Worm (Caenorhabditis elegans) whole organism, young adult: ENCODE results near the gene ZK287.7.

Source experiments
- C17E4.6 ChIP-seq: fragments of 200-800 bp; sonication (Bioruptor generic); IDR thresholded peaks from 2 replicates; pipeline ENCODE4 v1.3.6; 2022; ENCODE audit warnings: missing genetic modification reagents, missing genetic modification characterization, missing compliant biosample characterization
- F22D6.2 ChIP-seq: sonication (generic microtip); optimal IDR thresholded peaks from 2 replicates; lab custom pipeline; 2016; ENCODE audit warnings: mild to moderate bottlenecking, missing genetic modification characterization, missing compliant biosample characterization
- F49E8.2 ChIP-seq: sonication (generic microtip); optimal IDR thresholded peaks from 3 replicates; lab custom pipeline; 2017; ENCODE audit warnings: missing genetic modification characterization, mild to moderate bottlenecking, missing compliant biosample characterization, antibody characterized with exemption, moderate library complexity; ENCODE audit not compliant: insufficient read depth
- F52B5.7 ChIP-seq: sonication (generic microtip); optimal IDR thresholded peaks from 2 replicates; lab custom pipeline; 2016; ENCODE audit warnings: mild to moderate bottlenecking, missing genetic modification characterization, missing compliant biosample characterization
- F55B11.4 ChIP-seq: sonication (generic microtip); optimal IDR thresholded peaks from 2 replicates; lab custom pipeline; 2016; ENCODE audit warnings: missing compliant biosample characterization, missing genetic modification characterization, borderline replicate concordance; ENCODE audit not compliant: insufficient read depth
- K12H6.12 ChIP-seq: fragments of 200-800 bp; sonication (Bioruptor generic); optimal IDR thresholded peaks from 2 replicates; lab custom pipeline; 2018; ENCODE audit warnings: mild to moderate bottlenecking, missing genetic modification characterization, missing compliant biosample characterization
- T07F8.4 ChIP-seq: sonication (generic microtip); optimal IDR thresholded peaks from 2 replicates; lab custom pipeline; 2016; ENCODE audit warnings: mild to moderate bottlenecking, missing genetic modification characterization, moderate library complexity, missing compliant biosample characterization
- T26A5.8 ChIP-seq: sonication (generic microtip); optimal IDR thresholded peaks from 2 replicates; lab custom pipeline; 2016; ENCODE audit warnings: missing genetic modification characterization, missing compliant biosample characterization
- Y53F4B.3 ChIP-seq: fragments of 200-800 bp; sonication (Bioruptor generic); IDR thresholded peaks from 2 replicates; pipeline ENCODE4 v1.3.6; 2022; ENCODE audit warnings: missing genetic modification reagents, missing genetic modification characterization, missing compliant biosample characterization
- Y79H2A.3 ChIP-seq: fragments of 200-800 bp; sonication (Bioruptor generic); conservative IDR thresholded peaks from 2 replicates; pipeline ENCODE4 v1.3.6; 2022; ENCODE audit warnings: missing genetic modification reagents, missing genetic modification characterization, missing compliant biosample characterization
- Y95B8A.8 ChIP-seq: fragments of 200-800 bp; sonication (Bioruptor generic); IDR thresholded peaks from 2 replicates; pipeline ENCODE4 v1.3.6; 2022; ENCODE audit warnings: missing genetic modification reagents, missing genetic modification characterization, missing compliant biosample characterization
- athp-1 ChIP-seq: sonication (generic microtip); optimal IDR thresholded peaks from 2 replicates; lab custom pipeline; 2017; ENCODE audit warnings: mild to moderate bottlenecking, missing genetic modification characterization, missing compliant biosample characterization
- attf-6 ChIP-seq: fragments of 200-800 bp; sonication (Bioruptor generic); IDR thresholded peaks from 2 replicates; pipeline ENCODE4 v1.3.6; 2022; ENCODE audit warnings: missing genetic modification reagents, missing genetic modification characterization, missing compliant biosample characterization
- cebp-1 ChIP-seq, 2 experiments: fragments of 200-800 bp in 1 of 2; sonication (Bioruptor generic) in 1 of 2; sonication (generic microtip) in 1 of 2; IDR thresholded peaks in 1 of 2; optimal IDR thresholded peaks in 1 of 2; 2 replicates each; pipeline versions ENCODE4 v1.3.6 to Lab custom; 2017 to 2022; ENCODE audit warnings: missing compliant biosample characterization in 2 of 2, missing genetic modification characterization in 2 of 2, mild to moderate bottlenecking in 1 of 2, missing genetic modification reagents in 1 of 2, moderate library complexity in 1 of 2
- cebp-2 ChIP-seq: fragments of 200-800 bp; sonication (Bioruptor generic); IDR thresholded peaks from 2 replicates; pipeline ENCODE4 v1.3.6; 2022; ENCODE audit warnings: missing genetic modification characterization, missing compliant biosample characterization
- ceh-91 ChIP-seq: fragments of 200-800 bp; sonication (Bioruptor generic); IDR thresholded peaks from 2 replicates; pipeline ENCODE4 v1.3.6; 2022; ENCODE audit warnings: missing genetic modification reagents, missing genetic modification characterization, missing compliant biosample characterization
- die-1 ChIP-seq: sonication (generic microtip); optimal IDR thresholded peaks from 2 replicates; lab custom pipeline; 2016; ENCODE audit warnings: missing genotype, mild to moderate bottlenecking, missing genetic modification characterization, missing compliant biosample characterization
- dox-1 ChIP-seq: fragments of 200-800 bp; sonication (Bioruptor generic); IDR thresholded peaks from 2 replicates; pipeline ENCODE4 v1.3.6; 2022; ENCODE audit warnings: missing genetic modification reagents, missing genetic modification characterization, missing compliant biosample characterization
- dpff-1 ChIP-seq: sonication (generic microtip); optimal IDR thresholded peaks from 2 replicates; lab custom pipeline; 2017; ENCODE audit warnings: mild to moderate bottlenecking, missing genetic modification characterization, missing compliant biosample characterization
- dpl-1 ChIP-seq: fragments of 150-350 bp; optimal IDR thresholded peaks from 2 replicates; lab custom pipeline; 2014; ENCODE audit warnings: missing biosample characterization, missing genetic modification reagents, missing genetic modification characterization
- egl-18 ChIP-seq: fragments of 200-800 bp; sonication (Bioruptor generic); IDR thresholded peaks from 2 replicates; pipeline ENCODE4 v1.3.6; 2022; ENCODE audit warnings: missing genetic modification reagents, missing genetic modification characterization, missing compliant biosample characterization
- hmg-1.2 ChIP-seq: fragments of 200-800 bp; sonication (Bioruptor generic); IDR thresholded peaks from 2 replicates; pipeline ENCODE4 v1.3.6; 2022; ENCODE audit warnings: missing genetic modification reagents, missing genetic modification characterization, missing compliant biosample characterization
- let-526 ChIP-seq: fragments of 200-800 bp; sonication (Bioruptor generic); IDR thresholded peaks from 2 replicates; pipeline ENCODE4 v1.3.6; 2022; ENCODE audit warnings: missing genetic modification reagents, missing genetic modification characterization, missing compliant biosample characterization
- let-607 ChIP-seq, 2 experiments: fragments of 200-800 bp in 1 of 2; sonication (Bioruptor generic) in 1 of 2; sonication (generic microtip) in 1 of 2; optimal IDR thresholded peaks; 2 replicates each; lab custom pipeline; 2016 to 2018; ENCODE audit warnings: mild to moderate bottlenecking in 2 of 2, missing compliant biosample characterization in 2 of 2, missing genetic modification characterization in 2 of 2, moderate library complexity in 2 of 2, missing genotype in 1 of 2
- lin-26 ChIP-seq: fragments of 200-800 bp; sonication (Bioruptor generic); IDR thresholded peaks from 2 replicates; pipeline ENCODE4 v1.3.6; 2022; ENCODE audit warnings: missing genetic modification reagents, missing genetic modification characterization, missing compliant biosample characterization
- madf-10 ChIP-seq: sonication (generic microtip); optimal IDR thresholded peaks from 2 replicates; lab custom pipeline; 2016; ENCODE audit warnings: mild to moderate bottlenecking, missing genetic modification characterization, missing compliant biosample characterization
- madf-6 ChIP-seq: fragments of 200-800 bp; sonication (Bioruptor generic); IDR thresholded peaks from 2 replicates; pipeline ENCODE4 v1.3.6; 2022; ENCODE audit warnings: missing genetic modification reagents, missing genetic modification characterization, missing compliant biosample characterization
- mel-28 ChIP-seq: sonication (generic microtip); optimal IDR thresholded peaks from 2 replicates; lab custom pipeline; 2016; ENCODE audit warnings: borderline replicate concordance, mild to moderate bottlenecking, missing genetic modification characterization, missing compliant biosample characterization
- mes-4 ChIP-seq: sonication (generic microtip); optimal IDR thresholded peaks from 2 replicates; lab custom pipeline; 2016; ENCODE audit warnings: missing genotype, missing genetic modification characterization, missing compliant biosample characterization
- nfya-2 ChIP-seq: fragments of 200-800 bp; sonication (Bioruptor generic); IDR thresholded peaks from 2 replicates; pipeline ENCODE4 v1.3.6; 2022; ENCODE audit warnings: missing genetic modification reagents, missing genetic modification characterization, missing compliant biosample characterization
- nhr-120 ChIP-seq: fragments of 200-800 bp; sonication (Bioruptor generic); IDR thresholded peaks from 2 replicates; pipeline ENCODE4 v1.3.6; 2022; ENCODE audit warnings: missing genetic modification characterization, missing compliant biosample characterization
- nhr-179 ChIP-seq: sonication (generic microtip); optimal IDR thresholded peaks from 2 replicates; lab custom pipeline; 2016; ENCODE audit warnings: mild to moderate bottlenecking, missing genetic modification characterization, missing compliant biosample characterization
- nhr-80 ChIP-seq: sonication (generic microtip); optimal IDR thresholded peaks from 2 replicates; lab custom pipeline; 2016; ENCODE audit warnings: missing genetic modification characterization, missing compliant biosample characterization
- nhr-90 ChIP-seq: sonication (generic microtip); optimal IDR thresholded peaks from 2 replicates; lab custom pipeline; 2016; ENCODE audit warnings: missing genotype, mild to moderate bottlenecking, missing genetic modification characterization, missing compliant biosample characterization
- pbrm-1 ChIP-seq: fragments of 200-800 bp; sonication (Bioruptor generic); IDR thresholded peaks from 2 replicates; pipeline ENCODE4 v1.3.6; 2022; ENCODE audit warnings: missing genetic modification reagents, missing genetic modification characterization, missing compliant biosample characterization
- rcor-1 ChIP-seq: fragments of 200-800 bp; sonication (Bioruptor generic); IDR thresholded peaks from 2 replicates; pipeline ENCODE4 v1.3.6; 2022; ENCODE audit warnings: missing genetic modification reagents, missing genetic modification characterization, missing compliant biosample characterization
- rpc-1 ChIP-seq, 2 experiments: fragments of 150-350 bp in 1 of 2; sonication (generic microtip) in 1 of 2; optimal IDR thresholded peaks; 2 replicates each; lab custom pipeline; 2014 to 2018; ENCODE audit warnings: missing biosample characterization in 1 of 2, missing genetic modification characterization in 1 of 2, missing genetic modification reagents in 1 of 2, missing genotype in 1 of 2
- sea-2 ChIP-seq: fragments of 200-800 bp; sonication (Bioruptor generic); IDR thresholded peaks from 2 replicates; pipeline ENCODE4 v1.3.6; 2022; ENCODE audit warnings: missing genetic modification characterization, missing compliant biosample characterization
- snpc-3.4 ChIP-seq: sonication (generic microtip); optimal IDR thresholded peaks from 2 replicates; lab custom pipeline; 2017; ENCODE audit warnings: missing genetic modification characterization, mild to moderate bottlenecking, missing compliant biosample characterization, antibody characterized with exemption, moderate library complexity, missing genotype, missing genetic modification reagents
- tbp1 ChIP-seq: fragments of 200-800 bp; sonication (Bioruptor generic); optimal IDR thresholded peaks from 2 replicates; lab custom pipeline; 2018; ENCODE audit warnings: mild to moderate bottlenecking, missing genetic modification characterization, missing compliant biosample characterization
- tlf-1 ChIP-seq: fragments of 200-800 bp; sonication (Bioruptor generic); optimal IDR thresholded peaks from 2 replicates; lab custom pipeline; 2018; ENCODE audit warnings: mild to moderate bottlenecking, missing genetic modification characterization, missing compliant biosample characterization
- ztf-25 ChIP-seq: fragments of 200-800 bp; sonication (Bioruptor generic); IDR thresholded peaks from 2 replicates; pipeline ENCODE4 v1.3.6; 2022; ENCODE audit warnings: missing genetic modification reagents, missing genetic modification characterization, missing compliant biosample characterization
- ztf-26 ChIP-seq: sonication (generic microtip); optimal IDR thresholded peaks from 2 replicates; lab custom pipeline; 2017; ENCODE audit warnings: missing genetic modification characterization, missing compliant biosample characterization
- ztf-28 ChIP-seq: fragments of 200-800 bp; sonication (Bioruptor generic); IDR thresholded peaks from 2 replicates; pipeline ENCODE4 v1.3.6; 2022; ENCODE audit warnings: missing genetic modification reagents, missing genetic modification characterization, missing compliant biosample characterization
- ztf-3 ChIP-seq: fragments of 200-800 bp; sonication (Bioruptor generic); optimal IDR thresholded peaks from 2 replicates; lab custom pipeline; 2018; ENCODE audit warnings: mild to moderate bottlenecking, missing genetic modification characterization, missing compliant biosample characterization
- ztf-6 ChIP-seq: fragments of 200-800 bp; sonication (Bioruptor generic); IDR thresholded peaks from 2 replicates; pipeline ENCODE4 v1.3.6; 2022; ENCODE audit warnings: missing genetic modification reagents, missing genetic modification characterization, missing compliant biosample characterization

Gene ZK287.7

DNA sequence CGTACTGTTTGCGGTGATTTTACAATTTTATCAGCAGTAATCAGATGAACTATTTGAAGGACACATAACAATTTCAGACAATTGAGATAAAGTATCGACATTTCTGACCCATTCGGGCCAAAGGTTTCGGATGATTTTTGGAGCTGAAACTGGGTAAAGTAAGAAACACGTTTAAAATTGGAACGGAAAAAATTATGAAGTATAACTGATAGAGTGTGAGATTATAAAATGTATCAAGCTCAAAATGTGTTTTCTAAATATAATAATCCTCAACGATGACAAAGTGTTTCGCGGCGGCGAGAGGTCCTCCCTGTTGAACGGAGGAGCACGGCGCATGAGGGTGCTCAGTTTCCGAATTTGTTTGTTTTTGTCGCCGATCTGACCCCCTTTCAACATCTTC is 7.3 kb upstream of the ZK287.7 start, which contains the start of gene ZK287.4:
ZK287.4 (minus strand) TSS at position 101 of the 400 bp plus-strand sequence.
- TF ChIP-seq ztf-25 (no peak), let-526 (GFP tag; lab: Robert Waterston, UW) (no peak), nfya-2 (GFP tag; lab: Robert Waterston, UW) (no peak), let-607 (tag; optimal IDR thresholded peaks at IDR 0.05; lab: Kevin White, UChicago) (no peak)
- TF ChIP-seq, all 124 proteins: peak for 0

- TF ChIP-seq ztf-6 (GFP tag; lab: Robert Waterston, UW): no peak
- peak; percentile 45 for TF ChIP-seq F49E8.2
- TF ChIP-seq Y79H2A.3 (GFP tag; lab: Robert Waterston, UW): peak; percentile 83; the same call in 1 of the 2 replicates
- no peak for TF ChIP-seq cebp-2 (GFP tag; lab: Robert Waterston, UW)
- peak; percentile 57 for TF ChIP-seq F52B5.7 (tag; lab: Kevin White, UChicago)
- no peak for TF ChIP-seq snpc-3.4 (tag; lab: Kevin White, UChicago)
- no peak for TF ChIP-seq mel-28 (tag; lab: Kevin White, UChicago)
- peak in 1 of 2 experiments; percentile 1 for TF ChIP-seq let-607 (tag; optimal IDR thresholded peaks at IDR 0.05; lab: Kevin White, UChicago)
- no peak for TF ChIP-seq egl-18 (GFP tag; lab: Robert Waterston, UW)
- no peak for TF ChIP-seq die-1
- no peak for TF ChIP-seq mes-4 (tag; lab: Kevin White, UChicago)
- 0 out of 2 replicates have a peak, but pooled peaks have one; percentile 28 for TF ChIP-seq lin-26
- TF ChIP-seq tbp1 (GFP tag; lab: Kevin White, UChicago): no peak
- TF ChIP-seq T26A5.8: no peak
- TF ChIP-seq ceh-91: peak; percentile 17; the same call in 1 of the 2 replicates
- TF ChIP-seq attf-6: peak; percentile 55
- TF ChIP-seq tlf-1 (GFP tag; lab: Kevin White, UChicago): peak; percentile 26
- TF ChIP-seq nhr-179 (tag; lab: Kevin White, UChicago): no peak
- TF ChIP-seq T07F8.4: no peak
- TF ChIP-seq nhr-120: no peak
- no peak for TF ChIP-seq nhr-80 (tag; lab: Kevin White, UChicago)
- peak; percentile 36 for TF ChIP-seq athp-1
- TF ChIP-seq cebp-1 (GFP tag; IDR thresholded peaks at IDR 0.05; lab: Robert Waterston, UW): no peak
- TF ChIP-seq cebp-1 (tag; optimal IDR thresholded peaks at IDR 0.05; lab: Kevin White, UChicago): no peak
- no peak for TF ChIP-seq dpff-1 (tag; lab: Kevin White, UChicago)
- TF ChIP-seq F55B11.4: no peak
- TF ChIP-seq ztf-25: 0 out of 2 replicates have a peak, but pooled peaks have one; percentile 37
- TF ChIP-seq C17E4.6 (GFP tag; lab: Robert Waterston, UW): peak; percentile 28; the same call in 1 of the 2 replicates
- TF ChIP-seq madf-6 (GFP tag; lab: Robert Waterston, UW): peak; percentile 67
- TF ChIP-seq Y53F4B.3 (GFP tag; lab: Robert Waterston, UW): no peak
- peak; percentile 24; the same call in 1 of the 2 replicates for TF ChIP-seq hmg-1.2
- 0 out of 2 replicates have a peak, but pooled peaks have one; percentile 28 for TF ChIP-seq pbrm-1 (GFP tag; lab: Robert Waterston, UW)
- no peak for TF ChIP-seq F22D6.2 (tag; lab: Kevin White, UChicago)
- TF ChIP-seq madf-10: no peak
- TF ChIP-seq dpl-1 (GFP tag; lab: Kevin White, UChicago): no peak
- no peak for TF ChIP-seq Y95B8A.8 (GFP tag; lab: Robert Waterston, UW)
- TF ChIP-seq dox-1 (GFP tag; lab: Robert Waterston, UW): no peak
- TF ChIP-seq sea-2 (GFP tag; lab: Robert Waterston, UW): no peak
- TF ChIP-seq ztf-28 (GFP tag; lab: Robert Waterston, UW): no peak
- TF ChIP-seq rpc-1 (optimal IDR thresholded peaks at IDR 0.05; lab: Kevin White, UChicago): no peak
- no peak for TF ChIP-seq rpc-1 (tag; optimal IDR thresholded peaks at IDR 0.05; lab: Kevin White, UChicago)
- no peak for TF ChIP-seq ztf-3 (GFP tag; lab: Kevin White, UChicago)
- no peak for TF ChIP-seq ztf-26
- TF ChIP-seq K12H6.12 (tag; lab: Kevin White, UChicago): no peak
- no peak for TF ChIP-seq nhr-90 (tag; lab: Kevin White, UChicago)
- TF ChIP-seq rcor-1 (GFP tag; lab: Robert Waterston, UW): peak; percentile 25; the same call in 1 of the 2 replicates
Measured at ce11 chrV:9689364-9689763, 3.5 kb upstream of the ZK287.7 start.
